Worm (Caenorhabditis elegans) whole organism, L3 larva: ENCODE results near the gene T23F11.6.
A peak's percentile ranks its signal among the peaks of the same experiment; 100 is the strongest.

ENCODE experiments used
- R02D3.7 ChIP-seq: fragments of 150-350 bp; optimal IDR thresholded peaks from 2 replicates; lab custom pipeline; 2014; ENCODE audit warnings: missing biosample characterization, missing genetic modification characterization
- aly-2 ChIP-seq: fragments of 150-350 bp; optimal IDR thresholded peaks from 2 replicates; lab custom pipeline; 2014; ENCODE audit warnings: missing biosample characterization, missing genetic modification characterization
- ceh-28 ChIP-seq: fragments of 150-350 bp; optimal IDR thresholded peaks from 2 replicates; lab custom pipeline; 2014; ENCODE audit warnings: missing biosample characterization, missing genetic modification reagents, missing genetic modification characterization
- ceh-82 ChIP-seq: fragments of 150-350 bp; optimal IDR thresholded peaks from 2 replicates; lab custom pipeline; 2014; ENCODE audit warnings: missing biosample characterization, missing genetic modification characterization
- ceh-9 ChIP-seq: sonication (generic microtip); optimal IDR thresholded peaks from 2 replicates; lab custom pipeline; 2018; ENCODE audit warnings: missing biosample characterization, missing genetic modification characterization
- daf-12 ChIP-seq: fragments of 150-350 bp; optimal IDR thresholded peaks from 2 replicates; lab custom pipeline; 2014; ENCODE audit warnings: missing biosample characterization, missing genetic modification reagents, missing genetic modification characterization
- egl-27 ChIP-seq: sonication (generic microtip); optimal IDR thresholded peaks from 4 replicates; lab custom pipeline; 2017; ENCODE audit warnings: missing biosample characterization, missing genetic modification reagents, missing genetic modification characterization
- egl-5 ChIP-seq: fragments of 150-350 bp; optimal IDR thresholded peaks from 2 replicates; lab custom pipeline; 2017; ENCODE audit warnings: missing biosample characterization, missing genetic modification reagents, missing genetic modification characterization, inconsistent platforms
- elt-1 ChIP-seq: fragments of 150-350 bp; optimal IDR thresholded peaks from 2 replicates; lab custom pipeline; 2014; ENCODE audit warnings: missing biosample characterization, missing genetic modification characterization
- elt-2 ChIP-seq: sonication (generic microtip); optimal IDR thresholded peaks from 2 replicates; lab custom pipeline; 2016; ENCODE audit warnings: missing genetic modification reagents, mild to moderate bottlenecking, missing genetic modification characterization, missing compliant biosample characterization
- elt-3 ChIP-seq, 3 experiments: fragments of 150-350 bp in 1 of 3; sonication (generic microtip) in 2 of 3; optimal IDR thresholded peaks; 2 replicates in 2 of 3; 4 replicates in 1 of 3; lab custom pipeline; 2014 to 2017; ENCODE audit warnings: missing biosample characterization in 3 of 3, missing genetic modification characterization in 3 of 3
- fos-1 ChIP-seq: fragments of 150-350 bp; optimal IDR thresholded peaks from 2 replicates; lab custom pipeline; 2014; ENCODE audit warnings: missing biosample characterization, missing genetic modification characterization
- jun-1 ChIP-seq: fragments of 150-350 bp; optimal IDR thresholded peaks from 2 replicates; lab custom pipeline; 2014; ENCODE audit warnings: missing biosample characterization, missing genetic modification reagents, missing genetic modification characterization
- lin-39 ChIP-seq: fragments of 150-350 bp; optimal IDR thresholded peaks from 2 replicates; lab custom pipeline; 2018; ENCODE audit warnings: missing biosample characterization, missing genetic modification reagents, missing genetic modification characterization
- lsy-12 ChIP-seq: sonication (generic microtip); optimal IDR thresholded peaks from 2 replicates; lab custom pipeline; 2016; ENCODE audit warnings: mild to moderate bottlenecking, missing genetic modification characterization, missing compliant biosample characterization
- mdl-1 ChIP-seq: fragments of 150-350 bp; optimal IDR thresholded peaks from 2 replicates; lab custom pipeline; 2014; ENCODE audit warnings: missing biosample characterization, missing genetic modification characterization
- mml-1 ChIP-seq: fragments of 150-350 bp; sonication (generic microtip); optimal IDR thresholded peaks from 3 replicates; lab custom pipeline; 2014; ENCODE audit warnings: missing biosample characterization, missing genetic modification characterization
- nfya-1 ChIP-seq: sonication (generic microtip); optimal IDR thresholded peaks from 2 replicates; lab custom pipeline; 2017; ENCODE audit warnings: missing genetic modification characterization, mild to moderate bottlenecking, missing compliant biosample characterization, antibody characterized with exemption, moderate library complexity; ENCODE audit not compliant: insufficient read depth
- nhr-12 ChIP-seq: fragments of 150-350 bp; optimal IDR thresholded peaks from 2 replicates; lab custom pipeline; 2014; ENCODE audit warnings: missing biosample characterization, missing genetic modification characterization
- nhr-23 ChIP-seq: fragments of 150-350 bp; optimal IDR thresholded peaks from 2 replicates; lab custom pipeline; 2014; ENCODE audit warnings: missing biosample characterization, missing genetic modification reagents, missing genetic modification characterization
- nhr-237 ChIP-seq: fragments of 150-350 bp; optimal IDR thresholded peaks from 2 replicates; lab custom pipeline; 2014; ENCODE audit warnings: missing biosample characterization, missing genetic modification characterization
- nhr-25 ChIP-seq: sonication (generic microtip); optimal IDR thresholded peaks from 2 replicates; lab custom pipeline; 2017; ENCODE audit warnings: missing biosample characterization, missing genetic modification characterization
- nhr-67 ChIP-seq: fragments of 150-350 bp; optimal IDR thresholded peaks from 2 replicates; lab custom pipeline; 2014; ENCODE audit warnings: missing biosample characterization, missing genetic modification characterization
- nhr-76 ChIP-seq: fragments of 150-350 bp; sonication (generic microtip); optimal IDR thresholded peaks from 5 replicates; lab custom pipeline; 2014; ENCODE audit warnings: missing biosample characterization, missing genetic modification characterization
- nhr-77 ChIP-seq: fragments of 150-350 bp; optimal IDR thresholded peaks from 2 replicates; lab custom pipeline; 2014; ENCODE audit warnings: missing biosample characterization, missing genetic modification characterization
- pha-4 ChIP-seq: fragments of 150-350 bp; optimal IDR thresholded peaks from 2 replicates; lab custom pipeline; 2014; ENCODE audit warnings: missing biosample characterization, missing genetic modification reagents, missing genetic modification characterization
- pqm-1 ChIP-seq: fragments of 150-350 bp; optimal IDR thresholded peaks from 2 replicates; lab custom pipeline; 2017; ENCODE audit warnings: missing biosample characterization, missing genetic modification characterization, inconsistent platforms
- sea-2 ChIP-seq: fragments of 150-350 bp; sonication (generic microtip); optimal IDR thresholded peaks from 4 replicates; lab custom pipeline; 2014; ENCODE audit warnings: missing biosample characterization, missing genetic modification reagents, missing genetic modification characterization
- unc-39 ChIP-seq: sonication (generic microtip); optimal IDR thresholded peaks from 4 replicates; lab custom pipeline; 2017; ENCODE audit warnings: missing biosample characterization, missing genetic modification characterization
- zag-1 ChIP-seq: fragments of 150-350 bp; optimal IDR thresholded peaks from 2 replicates; lab custom pipeline; 2014; ENCODE audit warnings: missing biosample characterization, missing genetic modification characterization
- ztf-4 ChIP-seq: fragments of 150-350 bp; optimal IDR thresholded peaks from 2 replicates; lab custom pipeline; 2014; ENCODE audit warnings: missing biosample characterization, missing genetic modification characterization

Gene T23F11.6

ce11 chrIII:4647341-4647740, 381 bp downstream of the T23F11.6 start:
- TF ChIP-seq ztf-4 (tag; lab: Kevin White, UChicago), result no peak
- TF ChIP-seq nhr-25 (tag; lab: Kevin White, UChicago), result no peak
- no peak for TF ChIP-seq elt-2 (tag; lab: Kevin White, UChicago)
- TF ChIP-seq nhr-23 (tag; lab: Kevin White, UChicago), result no peak
- TF ChIP-seq nhr-237 (tag; lab: Kevin White, UChicago), result no peak
- no peak for TF ChIP-seq ceh-28 (tag; lab: Kevin White, UChicago)
- no peak for TF ChIP-seq nfya-1 (tag; lab: Kevin White, UChicago)
- TF ChIP-seq aly-2, result no peak
- TF ChIP-seq nhr-77 (tag; lab: Kevin White, UChicago), result no peak
- no peak for TF ChIP-seq elt-3 (tag; optimal IDR thresholded peaks at IDR 0.05; lab: Kevin White, UChicago)
- no peak for TF ChIP-seq zag-1 (tag; lab: Kevin White, UChicago)
- no peak for TF ChIP-seq ceh-9 (tag; lab: Kevin White, UChicago)
- no peak for TF ChIP-seq elt-1 (tag; lab: Kevin White, UChicago)
- no peak for TF ChIP-seq jun-1 (tag; lab: Kevin White, UChicago)
- no peak for TF ChIP-seq nhr-67 (tag; lab: Kevin White, UChicago)
- no peak for TF ChIP-seq ceh-82
- TF ChIP-seq unc-39, result no peak
- no peak for TF ChIP-seq R02D3.7 (tag; lab: Kevin White, UChicago)
- no peak for TF ChIP-seq fos-1 (tag; lab: Kevin White, UChicago)

DNA sequence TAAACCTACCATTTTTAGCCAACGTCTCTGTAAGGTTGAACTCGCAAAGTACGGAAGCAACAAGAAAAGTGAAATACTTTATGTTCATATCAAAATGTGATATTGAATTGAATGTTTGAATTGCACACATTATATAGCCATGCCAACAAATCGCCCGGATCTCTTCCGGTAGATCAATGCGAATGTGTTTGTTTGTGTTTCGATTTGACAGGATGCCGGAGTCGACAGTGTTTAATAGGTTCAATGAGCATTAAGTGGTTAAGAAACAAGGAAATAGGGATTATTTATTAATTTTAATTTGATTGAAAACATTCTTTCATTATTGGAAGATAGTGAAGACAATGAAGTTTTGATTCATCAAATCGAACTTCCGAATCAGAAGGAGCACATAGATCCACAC, 1.5 kb downstream of the T23F11.6 start, which contains the start of gene pqn-29:
Gene pqn-29, minus strand, starts transcription at position 101 of the 400 bp plus-strand sequence.
- TF ChIP-seq egl-27 (tag; lab: Kevin White, UChicago) (no peak), nhr-12 (tag; lab: Kevin White, UChicago) (no peak), sea-2 (no peak), pha-4 (tag; lab: Kevin White, UChicago) (no peak), elt-2 (tag; lab: Kevin White, UChicago) (no peak)

DNA sequence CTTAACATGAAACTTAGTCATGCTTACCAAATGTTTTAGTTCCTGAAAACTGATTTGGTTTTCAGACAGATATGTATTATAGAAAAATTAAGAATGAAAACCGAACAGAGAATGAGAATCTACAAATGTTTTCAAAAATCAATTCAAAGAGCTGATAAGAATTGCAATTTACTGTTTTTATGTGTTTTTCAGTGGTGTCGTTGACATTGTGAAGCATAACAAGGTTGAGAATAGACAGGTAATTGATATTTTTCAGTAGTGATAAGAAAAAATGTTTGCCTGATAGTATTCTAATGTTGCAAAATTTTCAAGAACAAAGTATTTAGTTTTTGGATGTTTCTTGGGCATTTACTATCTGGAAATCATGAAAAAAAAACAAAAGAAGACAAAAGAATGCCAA, 4.5 kb downstream of the T23F11.6 start, which contains the start of gene pfas-1:
Gene pfas-1, minus strand, starts transcription at position 49 of the 400 bp plus-strand sequence.
- TF ChIP-seq aly-2 (no peak), pqm-1 (tag; lab: Kevin White, UChicago) (peak; percentile 57), elt-2 (tag; lab: Kevin White, UChicago) (peak; percentile 79)

DNA sequence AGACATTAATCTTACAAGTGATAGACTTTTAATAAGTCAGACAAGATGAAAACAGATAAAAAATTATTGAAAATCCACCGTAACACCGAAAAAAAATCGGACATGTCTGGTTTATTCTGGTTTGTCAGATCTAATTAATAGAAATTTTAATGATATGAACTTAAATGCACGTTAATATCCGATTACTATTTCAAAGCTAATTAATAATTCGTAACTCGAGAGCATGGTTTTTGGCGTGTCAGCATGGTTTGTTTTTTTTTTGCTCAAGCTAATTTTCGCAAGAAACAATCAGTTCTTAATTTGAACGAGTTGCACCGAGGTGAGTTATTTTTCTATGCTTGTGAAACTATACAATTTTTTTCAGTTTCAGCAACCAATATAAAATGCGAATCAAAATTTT, 12.8 kb downstream of the T23F11.6 start, which contains the start of gene clec-153:
Gene clec-153, plus strand, starts transcription at position 301 of the 400 bp plus-strand sequence.
- TF ChIP-seq ztf-4 (tag; lab: Kevin White, UChicago) (no peak), lsy-12 (tag; lab: Kevin White, UChicago) (no peak), elt-1 (tag; lab: Kevin White, UChicago) (no peak), elt-3 (tag; optimal IDR thresholded peaks at IDR 0.05; lab: Kevin White, UChicago) (no peak), nhr-237 (tag; lab: Kevin White, UChicago) (no peak), egl-27 (tag; lab: Kevin White, UChicago) (no peak), daf-12 (no peak), fos-1 (tag; lab: Kevin White, UChicago) (no peak), jun-1 (tag; lab: Kevin White, UChicago) (no peak), ceh-9 (tag; lab: Kevin White, UChicago) (no peak), nhr-25 (tag; lab: Kevin White, UChicago) (no peak), pqm-1 (tag; lab: Kevin White, UChicago) (no peak), aly-2 (no peak), mml-1 (tag; lab: Kevin White, UChicago) (no peak), nhr-76 (no peak), egl-5 (no peak), ceh-28 (tag; lab: Kevin White, UChicago) (no peak)

DNA sequence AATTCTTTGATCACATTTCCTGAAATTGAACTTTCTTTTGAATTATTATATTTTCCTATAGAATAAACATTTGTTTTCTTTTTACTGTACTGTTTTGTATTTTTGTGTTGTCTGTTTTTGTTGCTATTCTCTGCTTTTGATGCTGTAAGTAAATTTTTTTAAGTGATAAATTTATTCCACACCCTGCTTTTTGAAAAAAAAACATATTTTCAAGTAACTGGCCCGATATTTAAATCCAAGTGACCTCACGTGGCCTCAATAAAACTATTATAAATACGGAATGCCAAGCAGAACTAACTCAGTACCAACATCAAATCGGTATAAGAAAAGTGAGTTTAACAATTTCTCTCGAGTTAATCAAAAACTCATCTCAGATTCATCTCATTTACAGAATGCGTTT, 19.6 kb downstream of the T23F11.6 start, which contains the start of gene clec-151:
Gene clec-151, plus strand, starts transcription at position 301 of the 400 bp plus-strand sequence.
- no peak for TF ChIP-seq nhr-77 (tag; lab: Kevin White, UChicago)
- no peak for TF ChIP-seq elt-1 (tag; lab: Kevin White, UChicago)
- no peak for TF ChIP-seq mml-1 (tag; lab: Kevin White, UChicago)
- no peak for TF ChIP-seq lin-39 (tag; lab: Kevin White, UChicago)
- no peak for TF ChIP-seq mdl-1 (tag; lab: Kevin White, UChicago)
- no peak for TF ChIP-seq egl-5
- no peak for TF ChIP-seq nhr-76
